Worm (Caenorhabditis elegans): ENCODE data around the gene Y70C5A.4.

DNA sequence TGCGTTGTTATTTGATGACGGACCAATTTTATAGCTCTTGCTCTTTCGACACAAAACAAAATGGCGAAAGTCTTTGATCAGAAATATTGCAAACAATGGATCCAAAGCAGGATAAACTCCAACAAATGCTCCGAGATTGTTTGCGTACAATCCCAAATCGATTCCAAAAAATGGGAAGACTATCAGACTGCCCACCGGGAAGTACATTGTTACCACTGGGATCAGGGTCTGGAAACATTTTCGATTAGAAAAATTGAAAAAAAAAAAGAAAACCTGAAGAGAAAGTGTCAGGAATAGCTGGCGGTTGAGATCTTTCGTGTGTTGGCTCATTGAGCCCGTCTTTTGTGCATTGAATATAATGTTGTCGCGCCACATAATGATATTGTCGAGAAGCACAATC is 36.5 kb upstream of the Y70C5A.4 start:
- TF ChIP-seq F23B12.7 (tag; optimal IDR thresholded peaks at IDR 0.05; ENCODE audit: insufficient read depth) (no peak), Y79H2A.3 (GFP tag; conservative IDR thresholded peaks at IDR 0.05) (no peak), snpc-4 (GFP tag; optimal IDR thresholded peaks at IDR 0.05) (no peak), snpc-4 (tag; optimal IDR thresholded peaks at IDR 0.05) (no peak), unc-130 (GFP tag; optimal IDR thresholded peaks at IDR 0.05) (no peak), lir-1 (GFP tag; conservative IDR thresholded peaks at IDR 0.05) (no peak), ztf-18 (tag; optimal IDR thresholded peaks at IDR 0.05) (no peak), nfyb-1 (GFP tag; IDR thresholded peaks at IDR 0.05) (no peak), F57A8.1 (GFP tag; optimal IDR thresholded peaks at IDR 0.05) (no peak), madf-6 (GFP tag; IDR thresholded peaks at IDR 0.05) (no peak), sptf-2 (GFP tag; optimal IDR thresholded peaks at IDR 0.05) (no peak)
